Worm (Caenorhabditis elegans) whole organism, late embryonic: ENCODE results near the gene lelo-4.

Source experiments
- ceh-22 ChIP-seq: sonication (generic microtip); optimal IDR thresholded peaks from 2 replicates; lab custom pipeline; 2017; ENCODE audit warnings: missing biosample characterization, missing genetic modification characterization
- ceh-31 ChIP-seq: sonication (generic microtip); optimal IDR thresholded peaks from 2 replicates; lab custom pipeline; 2016; ENCODE audit warnings: missing genetic modification characterization, missing compliant biosample characterization
- ceh-48 ChIP-seq: sonication (generic microtip); optimal IDR thresholded peaks from 2 replicates; lab custom pipeline; 2016; ENCODE audit warnings: missing genetic modification characterization, inconsistent platforms, missing compliant biosample characterization
- ets-4 ChIP-seq: sonication (generic microtip); optimal IDR thresholded peaks from 2 replicates; lab custom pipeline; 2016; ENCODE audit warnings: missing genetic modification characterization, missing compliant biosample characterization
- fkh-10 ChIP-seq: fragments of 150-350 bp; optimal IDR thresholded peaks from 2 replicates; lab custom pipeline; 2014; ENCODE audit warnings: missing biosample characterization, missing genetic modification reagents, missing genetic modification characterization
- hlh-13 ChIP-seq: fragments of 200-800 bp; sonication (Bioruptor generic); optimal IDR thresholded peaks from 2 replicates; lab custom pipeline; 2018; ENCODE audit warnings: mild to moderate bottlenecking, missing genetic modification characterization, missing compliant biosample characterization
- pha-2 ChIP-seq: sonication (generic microtip); optimal IDR thresholded peaks from 2 replicates; lab custom pipeline; 2017; ENCODE audit warnings: mild to moderate bottlenecking, missing genetic modification characterization, missing compliant biosample characterization
- unc-55 ChIP-seq: sonication (generic microtip); optimal IDR thresholded peaks from 2 replicates; lab custom pipeline; 2017; ENCODE audit warnings: missing biosample characterization, missing genetic modification reagents, missing genetic modification characterization

- no peak for TF ChIP-seq ceh-31
- TF ChIP-seq ets-4 (tag; lab: Kevin White, UChicago): no peak
- no peak for TF ChIP-seq fkh-10 (GFP tag; lab: Kevin White, UChicago)
- no peak for TF ChIP-seq ceh-22
- no peak for TF ChIP-seq pha-2
- TF ChIP-seq unc-55 (GFP tag; lab: Kevin White, UChicago): no peak
- no peak for TF ChIP-seq hlh-13
- no peak for TF ChIP-seq ceh-48 (tag; lab: Kevin White, UChicago)
Measured at ce11 chrII:5665991-5666390, 48.7 kb upstream of the lelo-4 start, which contains the start of gene C25H3.16.
